Fruit fly (Drosophila melanogaster) whole organism, prepupa: ENCODE measurements around the gene CG44090.
"Not testable (repeated sequence)": the region's sequence is repeated elsewhere in the genome, so short reads cannot be mapped to it uniquely, and the experiment has no call there.

ENCODE experiments used
- CG10631 ChIP-seq: fragments of 200-800 bp; sonication (Bioruptor generic); optimal IDR thresholded peaks from 2 replicates; lab custom pipeline; 2016; ENCODE audit warnings: missing biosample characterization, missing genetic modification characterization
- CG10669 ChIP-seq: fragments of 200-800 bp; sonication (Bioruptor generic); optimal IDR thresholded peaks from 3 replicates; lab custom pipeline; 2018; ENCODE audit warnings: missing biosample characterization, mild to moderate bottlenecking, missing genetic modification characterization, moderate library complexity
- CG11762 ChIP-seq: fragments of 200-800 bp; sonication (Bioruptor generic); optimal IDR thresholded peaks from 3 replicates; lab custom pipeline; 2016; ENCODE audit warnings: missing biosample characterization, missing genetic modification characterization; ENCODE audit not compliant: insufficient read depth
- CG15336 ChIP-seq: fragments of 200-800 bp; sonication (Bioruptor generic); IDR thresholded peaks from 2 replicates; pipeline ENCODE4 v1.3.6; 2022; ENCODE audit warnings: missing biosample characterization, missing genetic modification characterization
- CG16779 ChIP-seq: fragments of 200-800 bp; sonication (Bioruptor generic); optimal IDR thresholded peaks from 3 replicates; lab custom pipeline; 2017; ENCODE audit warnings: missing biosample characterization, mild to moderate bottlenecking, missing genetic modification characterization
- CG31627 ChIP-seq: fragments of 200-800 bp; sonication (Bioruptor generic); optimal IDR thresholded peaks from 3 replicates; lab custom pipeline; 2016; ENCODE audit warnings: missing biosample characterization, missing genetic modification characterization
- CG32006 ChIP-seq: fragments of 200-800 bp; sonication (Bioruptor generic); optimal IDR thresholded peaks from 3 replicates; lab custom pipeline; 2017; ENCODE audit warnings: missing biosample characterization, mild to moderate bottlenecking, missing genetic modification characterization
- CG34406 ChIP-seq: fragments of 200-800 bp; sonication (Bioruptor generic); optimal IDR thresholded peaks from 3 replicates; lab custom pipeline; 2016; ENCODE audit warnings: missing biosample characterization, missing genetic modification characterization
- CG4318 ChIP-seq: fragments of 200-800 bp; sonication (Bioruptor generic); optimal IDR thresholded peaks from 3 replicates; lab custom pipeline; 2017; ENCODE audit warnings: missing biosample characterization, mild to moderate bottlenecking, missing genetic modification characterization
- CG6163 ChIP-seq: fragments of 200-800 bp; sonication (Bioruptor generic); IDR thresholded peaks from 3 replicates; pipeline ENCODE4 v1.3.6; 2022; ENCODE audit warnings: missing biosample characterization, missing genetic modification characterization
- CG6792 ChIP-seq: fragments of 200-800 bp; sonication (Bioruptor generic); optimal IDR thresholded peaks from 3 replicates; lab custom pipeline; 2016; ENCODE audit warnings: missing biosample characterization, missing genetic modification characterization
- CG6808 ChIP-seq: fragments of 200-800 bp; sonication (Bioruptor generic); optimal IDR thresholded peaks from 3 replicates; lab custom pipeline; 2017; ENCODE audit warnings: missing biosample characterization, missing genetic modification characterization, mild to moderate bottlenecking, moderate library complexity, missing genetic modification reagents
- CG8119 ChIP-seq: fragments of 200-800 bp; sonication (Bioruptor generic); IDR thresholded peaks from 3 replicates; pipeline ENCODE4 v1.3.6; 2022; ENCODE audit warnings: missing biosample characterization, missing genetic modification characterization
- CG9139 ChIP-seq: fragments of 200-800 bp; sonication (Bioruptor generic); optimal IDR thresholded peaks from 3 replicates; lab custom pipeline; 2017; ENCODE audit warnings: missing biosample characterization, mild to moderate bottlenecking, missing genetic modification characterization
- Eip75B ChIP-seq: fragments of 200-800 bp; sonication (Bioruptor generic); optimal IDR thresholded peaks from 3 replicates; lab custom pipeline; 2016; ENCODE audit warnings: missing biosample characterization, missing genetic modification characterization
- Eip78C ChIP-seq: fragments of 200-800 bp; sonication (Bioruptor generic); peaks from one replicate; lab custom pipeline; 2016; ENCODE audit warnings: missing biosample characterization, missing genetic modification characterization
- Ets96B ChIP-seq: fragments of 200-800 bp; optimal IDR thresholded peaks from 2 replicates; lab custom pipeline; 2019; ENCODE audit warnings: missing biosample characterization, mild to moderate bottlenecking, missing genetic modification characterization, moderate library complexity
- Gug ChIP-seq: fragments of 200-800 bp; sonication (Bioruptor generic); IDR thresholded peaks from 2 replicates; pipeline ENCODE4 v1.3.6; 2022; ENCODE audit warnings: missing biosample characterization, missing genetic modification characterization
- Hr4 ChIP-seq: fragments of 200-800 bp; sonication (Bioruptor generic); optimal IDR thresholded peaks from 3 replicates; lab custom pipeline; 2016; ENCODE audit warnings: missing biosample characterization, missing genetic modification characterization
- OdsH ChIP-seq: fragments of 200-800 bp; sonication (Bioruptor generic); optimal IDR thresholded peaks from 3 replicates; lab custom pipeline; 2016; ENCODE audit warnings: missing biosample characterization, missing genetic modification characterization
- Smox ChIP-seq: fragments of 200-800 bp; sonication (Bioruptor generic); optimal IDR thresholded peaks from 3 replicates; lab custom pipeline; 2016; ENCODE audit warnings: missing biosample characterization, missing genetic modification characterization
- Sox102F ChIP-seq: fragments of 200-800 bp; sonication (Bioruptor generic); optimal IDR thresholded peaks from 2 replicates; lab custom pipeline; 2016; ENCODE audit warnings: missing biosample characterization, mild to moderate bottlenecking, missing genetic modification characterization
- Sox15 ChIP-seq: fragments of 200-800 bp; sonication (Bioruptor generic); optimal IDR thresholded peaks from 3 replicates; lab custom pipeline; 2016; ENCODE audit warnings: missing biosample characterization, missing genetic modification characterization
- cyc ChIP-seq: fragments of 200-800 bp; sonication (Bioruptor generic); optimal IDR thresholded peaks from 3 replicates; lab custom pipeline; 2016; ENCODE audit warnings: missing biosample characterization, missing genetic modification characterization
- dac ChIP-seq: fragments of 200-800 bp; sonication (Bioruptor generic); optimal IDR thresholded peaks from 2 replicates; lab custom pipeline; 2017; ENCODE audit warnings: missing biosample characterization, mild to moderate bottlenecking, missing genetic modification characterization
- dsx ChIP-seq: fragments of 200-800 bp; optimal IDR thresholded peaks from 3 replicates; lab custom pipeline; 2019; ENCODE audit warnings: missing biosample characterization, mild to moderate bottlenecking, missing genetic modification characterization, moderate library complexity; ENCODE audit not compliant: poor library complexity, severe bottlenecking
- eg ChIP-seq: fragments of 200-800 bp; sonication (Bioruptor generic); IDR thresholded peaks from 3 replicates; pipeline ENCODE4 v1.3.6; 2022; ENCODE audit warnings: missing biosample characterization, missing genetic modification characterization
- fd59A ChIP-seq: fragments of 200-800 bp; sonication (Bioruptor generic); optimal IDR thresholded peaks from 2 replicates; lab custom pipeline; 2017; ENCODE audit warnings: missing biosample characterization, mild to moderate bottlenecking, missing genetic modification characterization, missing genetic modification reagents
- net ChIP-seq: fragments of 200-800 bp; sonication (Bioruptor generic); optimal IDR thresholded peaks from 3 replicates; lab custom pipeline; 2016; ENCODE audit warnings: missing biosample characterization, missing genetic modification characterization
- spab ChIP-seq: fragments of 200-800 bp; sonication (Bioruptor generic); optimal IDR thresholded peaks from 2 replicates; lab custom pipeline; 2017; ENCODE audit warnings: missing biosample characterization, mild to moderate bottlenecking, missing genetic modification characterization, missing genetic modification reagents
- ss ChIP-seq, 2 experiments: fragments of 200-800 bp; sonication (Bioruptor generic); optimal IDR thresholded peaks; 2 replicates in 1 of 2; 3 replicates in 1 of 2; lab custom pipeline; 2017 to 2018; ENCODE audit warnings: mild to moderate bottlenecking in 2 of 2, missing biosample characterization in 2 of 2, missing genetic modification characterization in 2 of 2, moderate library complexity in 1 of 2
- svp ChIP-seq: fragments of 200-800 bp; sonication (Bioruptor generic); peaks from one replicate; lab custom pipeline; 2016; ENCODE audit warnings: missing biosample characterization, missing genetic modification characterization
- vri ChIP-seq: fragments of 200-800 bp; sonication (Bioruptor generic); optimal IDR thresholded peaks from 3 replicates; lab custom pipeline; 2016; ENCODE audit warnings: missing biosample characterization, mild to moderate bottlenecking, missing genetic modification characterization

The CG44090 gene

dm6 chr3R:17434330-17434729 lies at the start of gene CG44090:
TSS of gene CG44090 (minus strand) at chr3R:17434430.
- no peak for TF ChIP-seq CG16779 (tag; lab: Kevin White, UChicago)
- TF ChIP-seq vri (GFP tag; lab: Kevin White, UChicago): no peak
- no peak for TF ChIP-seq eg
- no peak for TF ChIP-seq Ets96B (tag; lab: Kevin White, UChicago)
- TF ChIP-seq Eip75B (GFP tag; lab: Kevin White, UChicago): no peak
- TF ChIP-seq CG31627 (GFP tag; lab: Kevin White, UChicago): no peak
- no peak for TF ChIP-seq Hr4
- no peak for TF ChIP-seq spab (GFP tag; lab: Kevin White, UChicago)
- TF ChIP-seq dac: no peak
- TF ChIP-seq CG34406: no peak
- no peak for TF ChIP-seq CG4318 (GFP tag; lab: Kevin White, UChicago)
- TF ChIP-seq Sox15 (GFP tag; lab: Kevin White, UChicago): no peak
- no peak for TF ChIP-seq Gug
- no peak for TF ChIP-seq OdsH (GFP tag; lab: Kevin White, UChicago)
- no peak for TF ChIP-seq CG15336 (GFP tag; lab: Robert Waterston, UW)
- TF ChIP-seq fd59A: no peak

- 0 out of 3 replicates have a peak, but pooled peaks have one; percentile 42 for TF ChIP-seq CG6163 (GFP tag; lab: Robert Waterston, UW)
- TF ChIP-seq CG34406: no peak
- TF ChIP-seq CG32006 (GFP tag; lab: Kevin White, UChicago): peak; percentile 35
- TF ChIP-seq Hr4: peak; percentile 0
- TF ChIP-seq cyc: no peak
- TF ChIP-seq Eip78C (GFP tag; lab: Kevin White, UChicago): peak; percentile 66
- TF ChIP-seq CG10631: peak; percentile 4
- no peak for TF ChIP-seq CG11762 (GFP tag; lab: Kevin White, UChicago)
- TF ChIP-seq Eip75B (GFP tag; lab: Kevin White, UChicago): no peak
- 0 out of 2 replicates have a peak, but pooled peaks have one; percentile 28 for TF ChIP-seq CG15336 (GFP tag; lab: Robert Waterston, UW)
- TF ChIP-seq OdsH (GFP tag; lab: Kevin White, UChicago): peak; percentile 24
- TF ChIP-seq net (GFP tag; lab: Kevin White, UChicago): no peak
- TF ChIP-seq Sox102F: no peak
- TF ChIP-seq Ets96B (tag; lab: Kevin White, UChicago): peak; percentile 26
- peak; percentile 8 for TF ChIP-seq dsx (GFP tag; lab: Kevin White, UChicago)
- TF ChIP-seq vri (GFP tag; lab: Kevin White, UChicago): no peak
- TF ChIP-seq CG8119 (GFP tag; lab: Robert Waterston, UW): peak; percentile 34; the same call in 1 of the 3 replicates
- TF ChIP-seq Smox: no peak
- TF ChIP-seq CG10669 (GFP tag; lab: Kevin White, UChicago): peak; percentile 14
- no peak for TF ChIP-seq CG9139 (GFP tag; lab: Kevin White, UChicago)
- 0 out of 3 replicates have a peak, but pooled peaks have one; percentile 16 for TF ChIP-seq eg
- TF ChIP-seq, all 60 proteins: peak for 12
These were observed 47.0 kb upstream of the CG44090 start for dm6 chr3R:17481262-17481661.

dm6 chr3R:17471007-17471406 lies 36.8 kb upstream of the CG44090 start:
- TF ChIP-seq CG32006 (GFP tag; lab: Kevin White, UChicago) (peak; percentile 9), CG6792 (GFP tag; lab: Kevin White, UChicago) (no peak), ss (GFP tag; optimal IDR thresholded peaks at IDR 0.05; lab: Kevin White, UChicago) (no peak), CG6163 (GFP tag; lab: Robert Waterston, UW) (0 out of 3 replicates have a peak, but pooled peaks have one; percentile 12), Eip78C (GFP tag; lab: Kevin White, UChicago) (peak; percentile 52), svp (peak; percentile 58)

- TF ChIP-seq CG15336 (GFP tag; lab: Robert Waterston, UW); CG10669 (GFP tag; lab: Kevin White, UChicago); CG6808 (GFP tag; lab: Kevin White, UChicago): not testable (repeated sequence)
These were observed 22.4 kb upstream of the CG44090 start, which contains the start of gene CG14330 for dm6 chr3R:17456676-17457075. TSS of gene CG14330 (minus strand) at chr3R:17456776.
